Fruit fly (Drosophila melanogaster) S2 (cell line): ENCODE results near the gene Ssl2.

Experiments
- CG8478 ChIP-seq: fragments of >200 bp; optimal IDR thresholded peaks from 2 replicates; lab custom pipeline; 2018
- CTCF ChIP-seq, 2 experiments: fragments of >200 bp; optimal IDR thresholded peaks; 2 replicates each; lab custom pipeline; 2018

- TF ChIP-seq CG8478 (lab: Kevin White, UChicago) (no peak), CTCF (optimal IDR thresholded peaks at IDR 0.05; lab: Kevin White, UChicago) (no peak)
Observed at dm6 chr3R:29072834-29073233, 40.4 kb upstream of the Ssl2 start.
